Worm (Caenorhabditis elegans) whole organism, young adult: ENCODE data around the gene C09G9.3.

ENCODE experiments used
- B0261.1 ChIP-seq: sonication (generic microtip); optimal IDR thresholded peaks from 2 replicates; lab custom pipeline; 2016; ENCODE audit warnings: mild to moderate bottlenecking, missing genetic modification characterization, moderate library complexity, missing compliant biosample characterization
- Y53G8AR.9 ChIP-seq: fragments of 200-800 bp; sonication (Bioruptor generic); conservative IDR thresholded peaks from 2 replicates; pipeline ENCODE4 v1.3.6; 2022; ENCODE audit warnings: missing genetic modification reagents, missing genetic modification characterization, missing compliant biosample characterization
- ama-1 ChIP-seq, 3 experiments: fragments of 150-350 bp in 1 of 3; sonication (generic microtip) in 2 of 3; optimal IDR thresholded peaks; 2 replicates each; lab custom pipeline; 2014 to 2018; ENCODE audit warnings: missing biosample characterization in 2 of 3, missing genetic modification characterization in 2 of 3, missing genetic modification reagents in 2 of 3
- atf-7 ChIP-seq: sonication (generic microtip); optimal IDR thresholded peaks from 2 replicates; lab custom pipeline; 2017; ENCODE audit warnings: mild to moderate bottlenecking, missing genetic modification characterization, missing compliant biosample characterization
- ccch-3 ChIP-seq: fragments of 200-800 bp; sonication (Bioruptor generic); optimal IDR thresholded peaks from 2 replicates; lab custom pipeline; 2018; ENCODE audit warnings: mild to moderate bottlenecking, missing genetic modification characterization, missing compliant biosample characterization
- cebp-1 ChIP-seq, 2 experiments: fragments of 200-800 bp in 1 of 2; sonication (Bioruptor generic) in 1 of 2; sonication (generic microtip) in 1 of 2; IDR thresholded peaks in 1 of 2; optimal IDR thresholded peaks in 1 of 2; 2 replicates each; pipeline versions ENCODE4 v1.3.6 to Lab custom; 2017 to 2022; ENCODE audit warnings: missing compliant biosample characterization in 2 of 2, missing genetic modification characterization in 2 of 2, mild to moderate bottlenecking in 1 of 2, missing genetic modification reagents in 1 of 2, moderate library complexity in 1 of 2
- ceh-27 ChIP-seq: fragments of 200-800 bp; sonication (Bioruptor generic); optimal IDR thresholded peaks from 2 replicates; lab custom pipeline; 2018; ENCODE audit warnings: mild to moderate bottlenecking, missing genetic modification characterization, moderate library complexity, missing compliant biosample characterization
- him-1 ChIP-seq: sonication (generic microtip); optimal IDR thresholded peaks from 2 replicates; lab custom pipeline; 2016; ENCODE audit warnings: missing genotype, missing genetic modification reagents, missing genetic modification characterization, missing compliant biosample characterization
- lsy-27 ChIP-seq: sonication (generic microtip); optimal IDR thresholded peaks from 2 replicates; lab custom pipeline; 2017; ENCODE audit warnings: missing genetic modification characterization, mild to moderate bottlenecking, missing compliant biosample characterization, antibody characterized with exemption, missing genotype, borderline replicate concordance; ENCODE audit not compliant: insufficient read depth
- mxl-1 ChIP-seq: sonication (generic microtip); optimal IDR thresholded peaks from 2 replicates; lab custom pipeline; 2016; ENCODE audit warnings: missing genetic modification characterization, missing compliant biosample characterization
- nfya-1 ChIP-seq: sonication (generic microtip); optimal IDR thresholded peaks from 2 replicates; lab custom pipeline; 2017; ENCODE audit warnings: antibody characterized with exemption, missing compliant biosample characterization, missing genetic modification characterization, borderline replicate concordance; ENCODE audit not compliant: insufficient read depth

DNA sequence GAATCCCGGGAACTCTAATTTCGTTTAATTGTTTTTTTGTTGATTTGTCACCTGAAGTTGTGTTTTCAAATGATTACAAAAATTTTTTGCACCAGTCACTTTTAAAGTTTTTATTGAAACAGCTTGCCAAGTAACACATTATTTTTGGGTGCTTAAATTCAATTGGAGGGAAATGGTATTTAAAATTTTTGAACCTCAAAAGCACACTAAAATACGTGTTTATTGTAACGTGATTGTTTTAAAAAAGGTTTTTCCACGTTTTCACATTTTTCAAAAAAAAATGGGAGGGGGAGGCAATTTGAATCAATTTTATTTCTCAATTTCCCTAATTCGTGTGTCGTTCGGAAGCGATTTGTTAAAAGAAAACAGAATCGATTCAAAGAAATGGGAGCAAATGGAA lies 51.7 kb downstream of the C09G9.3 start, which contains the start of gene T28C6.5:
- TF ChIP-seq cebp-1 (GFP tag; IDR thresholded peaks at IDR 0.05; lab: Robert Waterston, UW) (no peak), cebp-1 (tag; optimal IDR thresholded peaks at IDR 0.05; lab: Kevin White, UChicago) (no peak), Y53G8AR.9 (GFP tag; lab: Robert Waterston, UW) (no peak), ama-1 (optimal IDR thresholded peaks at IDR 0.05; lab: Kevin White, UChicago) (no peak), ama-1 (GFP tag; optimal IDR thresholded peaks at IDR 0.05; lab: Kevin White, UChicago) (no peak), ceh-27 (GFP tag; lab: Kevin White, UChicago) (no peak), lsy-27 (no peak), ccch-3 (no peak), atf-7 (no peak), nfya-1 (tag; lab: Kevin White, UChicago) (no peak), him-1 (tag; lab: Kevin White, UChicago) (no peak), mxl-1 (no peak), B0261.1 (tag; lab: Kevin White, UChicago) (no peak)
